Worm (Caenorhabditis elegans): ENCODE results near the gene F28A10.1.
"Not testable (repeated sequence)": the region's sequence is repeated elsewhere in the genome, so short reads cannot be mapped to it uniquely, and the experiment has no call there.

The F28A10.1 gene

ce11 chrII:808457-808856, 17.2 kb upstream of the F28A10.1 start, which contains the start of gene F46F5.11:
Gene F46F5.11 (plus strand): TSS chrII:808757.
- TF ChIP-seq aly-2 (tag; optimal IDR thresholded peaks at IDR 0.05) (no peak), elt-2 (tag; optimal IDR thresholded peaks at IDR 0.05) (no peak), eor-1 (tag; optimal IDR thresholded peaks at IDR 0.05) (no peak), daf-12 (tag; optimal IDR thresholded peaks at IDR 0.05) (no peak), nhr-11 (tag; optimal IDR thresholded peaks at IDR 0.05) (no peak), ceh-82 (tag; optimal IDR thresholded peaks at IDR 0.05) (no peak), ceh-16 (tag; optimal IDR thresholded peaks at IDR 0.05) (no peak), ceh-28 (tag; optimal IDR thresholded peaks at IDR 0.05) (no peak)

ce11 chrII:812917-813316, 12.7 kb upstream of the F28A10.1 start, which contains the start of gene F46F5.5:
Gene F46F5.5 (minus strand): TSS chrII:813017.
- TF ChIP-seq fkh-10 (GFP tag; optimal IDR thresholded peaks at IDR 0.05) (no peak), eor-1 (tag; optimal IDR thresholded peaks at IDR 0.05) (no peak), nhr-43 (tag; optimal IDR thresholded peaks at IDR 0.05; ENCODE audit: poor library complexity, severe bottlenecking) (no peak), ceh-16 (tag; optimal IDR thresholded peaks at IDR 0.05) (no peak), sea-2 (GFP tag; optimal IDR thresholded peaks at IDR 0.05) (no peak), pha-4 (tag; optimal IDR thresholded peaks at IDR 0.05) (no peak), nhr-237 (tag; optimal IDR thresholded peaks at IDR 0.05) (no peak), snpc-4 (tag; optimal IDR thresholded peaks at IDR 0.05) (no peak), mdl-1 (tag; optimal IDR thresholded peaks at IDR 0.05) (no peak), unc-39 (tag; optimal IDR thresholded peaks at IDR 0.05) (no peak), daf-12 (tag; optimal IDR thresholded peaks at IDR 0.05) (no peak), nhr-76 (tag; optimal IDR thresholded peaks at IDR 0.05) (no peak), R02D3.7 (tag; optimal IDR thresholded peaks at IDR 0.05) (no peak), fos-1 (tag; optimal IDR thresholded peaks at IDR 0.05) (no peak), elt-2 (tag; optimal IDR thresholded peaks at IDR 0.05) (no peak), elt-1 (tag; optimal IDR thresholded peaks at IDR 0.05) (no peak), zag-1 (tag; optimal IDR thresholded peaks at IDR 0.05) (no peak)

ce11 chrII:814737-815136, 10.9 kb upstream of the F28A10.1 start, which contains the start of gene msrp-3:
Gene msrp-3 (minus strand): TSS chrII:814837.
- TF ChIP-seq fkh-10 (GFP tag; optimal IDR thresholded peaks at IDR 0.05) (no peak), nhr-237 (tag; optimal IDR thresholded peaks at IDR 0.05) (no peak), R02D3.7 (tag; optimal IDR thresholded peaks at IDR 0.05) (no peak), ZK546.5 (tag; optimal IDR thresholded peaks at IDR 0.05) (no peak), nhr-23 (tag; optimal IDR thresholded peaks at IDR 0.05) (no peak), ceh-9 (tag; optimal IDR thresholded peaks at IDR 0.05) (no peak), fos-1 (tag; optimal IDR thresholded peaks at IDR 0.05) (no peak)

- TF ChIP-seq tbx-2 (tag; optimal IDR thresholded peaks at IDR 0.05) (no peak), fkh-2 (tag; optimal IDR thresholded peaks at IDR 0.05) (no peak), eor-1 (tag; optimal IDR thresholded peaks at IDR 0.05) (no peak), nhr-43 (tag; optimal IDR thresholded peaks at IDR 0.05; ENCODE audit: poor library complexity, severe bottlenecking) (no peak), sea-2 (GFP tag; optimal IDR thresholded peaks at IDR 0.05) (no peak), nhr-23 (tag; optimal IDR thresholded peaks at IDR 0.05) (no peak), pqm-1 (tag; optimal IDR thresholded peaks at IDR 0.05) (no peak), lin-39 (tag; optimal IDR thresholded peaks at IDR 0.05) (no peak), ama-1 (optimal IDR thresholded peaks at IDR 0.05) (no peak), elt-1 (tag; optimal IDR thresholded peaks at IDR 0.05) (no peak), skn-1 (tag; optimal IDR thresholded peaks at IDR 0.05) (no peak), hmg-11 (tag; optimal IDR thresholded peaks at IDR 0.05) (no peak), pha-4 (tag; optimal IDR thresholded peaks at IDR 0.05) (no peak)
Measured at ce11 chrII:820519-820918, 5.1 kb upstream of the F28A10.1 start, which contains the start of gene F46F5.7. Gene F46F5.7 (minus strand): TSS chrII:820619.

ce11 chrII:821514-821913, 4.1 kb upstream of the F28A10.1 start, which contains the start of gene F46F5.8:
Gene F46F5.8 (minus strand): TSS chrII:821614.
- TF ChIP-seq unc-62 (GFP tag; optimal IDR thresholded peaks at IDR 0.05): no peak

- TF ChIP-seq sea-2 (GFP tag; optimal IDR thresholded peaks at IDR 0.05); egl-5 (tag; optimal IDR thresholded peaks at IDR 0.05); daf-12 (tag; optimal IDR thresholded peaks at IDR 0.05): not testable (repeated sequence)
Measured at ce11 chrII:822730-823129, 2.9 kb upstream of the F28A10.1 start, which contains the start of gene msrp-4. Gene msrp-4 (minus strand): TSS chrII:822830.
